Worm (Caenorhabditis elegans) whole organism, late embryonic: ENCODE measurements around the gene F42G4.5.

Experiments
- ahr-1 ChIP-seq: sonication (generic microtip); optimal IDR thresholded peaks from 2 replicates; lab custom pipeline; 2016; ENCODE audit warnings: missing genetic modification characterization, missing compliant biosample characterization
- ceh-18 ChIP-seq: sonication (generic microtip); optimal IDR thresholded peaks from 2 replicates; lab custom pipeline; 2016; ENCODE audit warnings: missing genetic modification characterization, missing compliant biosample characterization
- elt-2 ChIP-seq: sonication (generic microtip); optimal IDR thresholded peaks from 2 replicates; lab custom pipeline; 2016; ENCODE audit warnings: missing genetic modification reagents, missing genetic modification characterization, missing compliant biosample characterization
- elt-4 ChIP-seq: sonication (generic microtip); optimal IDR thresholded peaks from 2 replicates; lab custom pipeline; 2016; ENCODE audit warnings: missing genetic modification characterization, missing compliant biosample characterization
- fkh-10 ChIP-seq: fragments of 150-350 bp; optimal IDR thresholded peaks from 2 replicates; lab custom pipeline; 2014; ENCODE audit warnings: missing biosample characterization, missing genetic modification reagents, missing genetic modification characterization
- fkh-6 ChIP-seq: sonication (generic microtip); optimal IDR thresholded peaks from 2 replicates; lab custom pipeline; 2016; ENCODE audit warnings: missing genetic modification characterization, missing compliant biosample characterization
- lin-11 ChIP-seq: fragments of 200-800 bp; sonication (Bioruptor generic); optimal IDR thresholded peaks from 2 replicates; lab custom pipeline; 2018; ENCODE audit warnings: mild to moderate bottlenecking, missing genetic modification characterization, missing compliant biosample characterization
- pha-4 ChIP-seq: fragments of 150-350 bp; optimal IDR thresholded peaks from 2 replicates; lab custom pipeline; 2018; ENCODE audit warnings: missing biosample characterization, missing genetic modification reagents, missing genetic modification characterization
- rnt-1 ChIP-seq: sonication (generic microtip); optimal IDR thresholded peaks from 2 replicates; lab custom pipeline; 2016; ENCODE audit warnings: missing genetic modification characterization, missing compliant biosample characterization
- sdc-2 ChIP-seq: sonication (generic microtip); optimal IDR thresholded peaks from 2 replicates; lab custom pipeline; 2016; ENCODE audit warnings: missing genotype, missing genetic modification characterization, missing compliant biosample characterization
- sox-4 ChIP-seq: sonication (generic microtip); optimal IDR thresholded peaks from 2 replicates; lab custom pipeline; 2017; ENCODE audit warnings: mild to moderate bottlenecking, missing genetic modification characterization, inconsistent platforms, missing compliant biosample characterization
- tbx-2 ChIP-seq: sonication (generic microtip); optimal IDR thresholded peaks from 2 replicates; lab custom pipeline; 2016; ENCODE audit warnings: missing genetic modification characterization, missing compliant biosample characterization
- unc-55 ChIP-seq: sonication (generic microtip); optimal IDR thresholded peaks from 2 replicates; lab custom pipeline; 2017; ENCODE audit warnings: missing biosample characterization, missing genetic modification reagents, missing genetic modification characterization
- zip-5 ChIP-seq: sonication (generic microtip); optimal IDR thresholded peaks from 2 replicates; lab custom pipeline; 2016; ENCODE audit warnings: missing genetic modification characterization, missing compliant biosample characterization

DNA sequence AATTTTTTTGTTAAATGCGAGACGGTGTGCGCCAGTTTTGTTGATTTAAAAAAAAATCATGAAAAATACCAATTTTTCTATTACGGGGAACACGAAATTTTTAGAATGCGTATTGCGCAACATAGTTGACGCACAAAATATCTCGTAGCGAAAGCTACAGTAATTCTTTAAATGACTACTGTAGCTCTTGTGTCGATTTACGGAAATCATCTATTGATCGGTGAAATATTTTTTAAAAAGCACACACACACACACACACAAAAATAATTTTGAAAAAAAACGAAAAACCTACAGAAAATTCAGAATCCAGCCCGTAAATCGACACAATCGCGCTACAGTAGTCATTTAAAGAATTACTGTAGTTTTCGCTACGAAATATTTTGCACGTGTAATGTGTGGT, 18.6 kb downstream of the F42G4.5 start:
- TF ChIP-seq ceh-18 (tag; lab: Kevin White, UChicago) (no peak), sox-4 (tag; lab: Kevin White, UChicago) (no peak), rnt-1 (tag; lab: Kevin White, UChicago) (no peak), ahr-1 (tag; lab: Kevin White, UChicago) (no peak), fkh-6 (tag; lab: Kevin White, UChicago) (no peak), unc-55 (GFP tag; lab: Kevin White, UChicago) (no peak), elt-4 (no peak), lin-11 (tag; lab: Kevin White, UChicago) (no peak), pha-4 (tag; lab: Kevin White, UChicago) (no peak), elt-2 (tag; lab: Kevin White, UChicago) (no peak), tbx-2 (tag; lab: Kevin White, UChicago) (no peak), fkh-10 (GFP tag; lab: Kevin White, UChicago) (no peak), sdc-2 (tag; lab: Kevin White, UChicago) (no peak), zip-5 (tag; lab: Kevin White, UChicago) (no peak)
